Worm (Caenorhabditis elegans): ENCODE measurements around the gene taap-1.

Gene taap-1

DNA sequence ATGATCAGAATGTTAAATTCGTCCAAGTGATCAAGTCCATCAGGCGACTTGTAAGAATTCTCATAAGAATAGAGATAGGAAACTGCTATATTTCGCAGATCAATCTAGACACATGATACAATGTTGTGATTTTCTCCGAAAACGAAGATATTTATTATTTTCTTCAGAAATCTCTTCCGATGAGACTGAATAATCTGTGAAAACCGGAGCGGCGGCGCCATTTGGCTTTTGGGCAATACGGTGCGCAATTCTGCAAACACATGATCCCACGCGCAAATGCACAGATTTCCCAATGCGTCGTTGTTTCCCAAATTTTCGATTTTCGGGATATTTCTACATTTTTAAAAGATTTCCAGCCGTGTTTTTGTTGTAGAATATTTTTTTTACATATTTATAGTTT lies 41.5 kb downstream of the taap-1 start:
- TF ChIP-seq nhr-25 (tag; optimal IDR thresholded peaks at IDR 0.05) (peak; percentile 27), ZK546.5 (tag; optimal IDR thresholded peaks at IDR 0.05) (no peak), lin-15B (tag; optimal IDR thresholded peaks at IDR 0.05) (peak; percentile 17), hmg-11 (tag; optimal IDR thresholded peaks at IDR 0.05) (peak; percentile 78), ceh-28 (tag; optimal IDR thresholded peaks at IDR 0.05) (no peak), snpc-4 (tag; optimal IDR thresholded peaks at IDR 0.05) (peak; percentile 73), nfya-1 (tag; optimal IDR thresholded peaks at IDR 0.05; ENCODE audit: insufficient read depth) (peak; percentile 66), R02D3.7 (tag; optimal IDR thresholded peaks at IDR 0.05) (peak; percentile 7), nhr-76 (tag; optimal IDR thresholded peaks at IDR 0.05) (no peak), nhr-43 (tag; optimal IDR thresholded peaks at IDR 0.05; ENCODE audit: poor library complexity, severe bottlenecking) (peak; percentile 78), elt-2 (tag; optimal IDR thresholded peaks at IDR 0.05) (peak; percentile 19), ztf-11 (tag; optimal IDR thresholded peaks at IDR 0.05) (no peak), nhr-23 (tag; optimal IDR thresholded peaks at IDR 0.05) (peak; percentile 53), jun-1 (tag; optimal IDR thresholded peaks at IDR 0.05) (no peak), lin-39 (tag; optimal IDR thresholded peaks at IDR 0.05) (peak; percentile 52)

DNA sequence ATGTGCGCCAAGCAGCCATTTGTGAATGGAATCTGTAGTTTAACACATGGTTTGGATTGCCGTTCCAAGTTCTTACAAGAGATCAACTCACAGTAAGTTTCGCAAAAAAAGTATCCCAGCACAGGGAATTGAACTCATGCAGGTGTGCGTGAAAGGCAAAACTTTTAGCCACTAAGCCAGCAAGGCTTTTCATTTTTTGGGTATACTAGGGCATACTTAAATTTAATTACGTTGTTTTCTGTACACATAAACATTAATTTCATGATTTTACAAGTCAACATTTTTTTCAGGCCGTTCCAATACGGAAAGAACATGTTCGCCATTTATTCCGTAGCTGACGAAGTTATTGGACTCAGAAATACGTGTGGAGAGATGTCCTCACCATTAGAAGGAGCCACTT lies 42.2 kb downstream of the taap-1 start:
- no peak for TF ChIP-seq mdl-1 (tag; optimal IDR thresholded peaks at IDR 0.05)
- no peak for TF ChIP-seq ceh-9 (tag; optimal IDR thresholded peaks at IDR 0.05)
- no peak for TF ChIP-seq sea-2 (GFP tag; optimal IDR thresholded peaks at IDR 0.05)
- TF ChIP-seq nhr-43 (tag; optimal IDR thresholded peaks at IDR 0.05; ENCODE audit: poor library complexity, severe bottlenecking): peak; percentile 33
- peak; percentile 6 for TF ChIP-seq nhr-23 (tag; optimal IDR thresholded peaks at IDR 0.05)
- no peak for TF ChIP-seq lsy-12 (tag; optimal IDR thresholded peaks at IDR 0.05)
- TF ChIP-seq fkh-10 (GFP tag; optimal IDR thresholded peaks at IDR 0.05): no peak
- no peak for TF ChIP-seq snpc-4 (tag; optimal IDR thresholded peaks at IDR 0.05)
- no peak for TF ChIP-seq nhr-77 (tag; optimal IDR thresholded peaks at IDR 0.05)
- TF ChIP-seq nhr-76 (tag; optimal IDR thresholded peaks at IDR 0.05): no peak
- peak; percentile 18 for TF ChIP-seq tbx-2 (tag; optimal IDR thresholded peaks at IDR 0.05)
- TF ChIP-seq nhr-11 (tag; optimal IDR thresholded peaks at IDR 0.05): no peak
- TF ChIP-seq nhr-25 (tag; optimal IDR thresholded peaks at IDR 0.05): no peak
- no peak for TF ChIP-seq unc-39 (tag; optimal IDR thresholded peaks at IDR 0.05)

DNA sequence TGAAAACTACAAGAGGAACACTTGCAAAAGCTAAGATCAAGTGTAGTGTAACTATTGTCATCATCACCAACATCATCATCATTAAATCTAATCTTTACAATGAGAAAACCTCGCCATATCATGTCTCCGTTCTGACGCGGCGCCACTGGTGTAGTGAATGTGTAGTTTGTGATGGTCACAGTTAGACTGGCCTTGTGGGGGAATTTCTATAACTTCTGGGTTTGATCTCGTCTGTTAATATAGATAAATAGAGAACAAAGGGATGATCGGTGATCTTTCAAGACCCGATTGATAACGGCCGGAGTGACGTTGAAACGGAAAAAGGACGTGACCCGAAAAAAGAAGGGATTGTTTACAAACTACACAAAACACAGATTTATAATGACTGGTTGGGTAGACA lies 42.9 kb downstream of the taap-1 start:
- no peak for TF ChIP-seq ztf-4 (tag; optimal IDR thresholded peaks at IDR 0.05)
- TF ChIP-seq ceh-28 (tag; optimal IDR thresholded peaks at IDR 0.05): peak; percentile 44
- TF ChIP-seq unc-62 (GFP tag; optimal IDR thresholded peaks at IDR 0.05): peak; percentile 21
- TF ChIP-seq elt-1 (tag; optimal IDR thresholded peaks at IDR 0.05): peak; percentile 62
- peak; percentile 31 to 79 (median 77) for TF ChIP-seq elt-3 (tag; optimal IDR thresholded peaks at IDR 0.05)
- peak; percentile 90 for TF ChIP-seq nhr-23 (tag; optimal IDR thresholded peaks at IDR 0.05)
- TF ChIP-seq mdl-1 (tag; optimal IDR thresholded peaks at IDR 0.05): peak; percentile 37
- peak; percentile 58 for TF ChIP-seq ama-1 (optimal IDR thresholded peaks at IDR 0.05)
- no peak for TF ChIP-seq nhr-77 (tag; optimal IDR thresholded peaks at IDR 0.05)
- no peak for TF ChIP-seq zag-1 (tag; optimal IDR thresholded peaks at IDR 0.05)
- TF ChIP-seq nhr-43 (tag; optimal IDR thresholded peaks at IDR 0.05; ENCODE audit: poor library complexity, severe bottlenecking): peak; percentile 88
- TF ChIP-seq nhr-76 (tag; optimal IDR thresholded peaks at IDR 0.05): peak; percentile 28
- TF ChIP-seq nhr-25 (tag; optimal IDR thresholded peaks at IDR 0.05): peak; percentile 83

DNA sequence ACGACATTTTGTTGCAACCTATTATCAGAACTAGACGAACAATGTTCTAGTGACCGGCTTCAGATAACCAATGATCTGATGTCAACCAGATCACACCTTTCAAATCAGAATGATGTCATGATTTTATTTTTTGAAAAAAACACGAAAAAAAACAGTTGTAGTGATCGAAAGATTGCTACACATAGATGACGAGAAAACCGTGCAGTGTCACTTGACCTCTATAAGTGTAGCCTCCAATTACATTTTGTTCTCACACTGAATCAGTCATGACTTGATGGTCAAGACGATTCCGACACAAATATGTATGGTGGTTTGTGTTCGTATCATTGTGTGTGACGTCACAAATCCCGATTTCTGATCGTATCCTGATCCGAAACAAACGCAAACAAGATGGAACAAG lies 43.6 kb downstream of the taap-1 start:
- TF ChIP-seq nhr-25 (tag; optimal IDR thresholded peaks at IDR 0.05) (peak; percentile 74), nhr-43 (tag; optimal IDR thresholded peaks at IDR 0.05; ENCODE audit: poor library complexity, severe bottlenecking) (peak; percentile 51), R02D3.7 (tag; optimal IDR thresholded peaks at IDR 0.05) (no peak), nhr-23 (tag; optimal IDR thresholded peaks at IDR 0.05) (peak; percentile 50), elt-3 (tag; optimal IDR thresholded peaks at IDR 0.05) (peak in 1 of 3 experiments; percentile 41), lsy-12 (tag; optimal IDR thresholded peaks at IDR 0.05) (no peak), mml-1 (tag; optimal IDR thresholded peaks at IDR 0.05) (no peak)

DNA sequence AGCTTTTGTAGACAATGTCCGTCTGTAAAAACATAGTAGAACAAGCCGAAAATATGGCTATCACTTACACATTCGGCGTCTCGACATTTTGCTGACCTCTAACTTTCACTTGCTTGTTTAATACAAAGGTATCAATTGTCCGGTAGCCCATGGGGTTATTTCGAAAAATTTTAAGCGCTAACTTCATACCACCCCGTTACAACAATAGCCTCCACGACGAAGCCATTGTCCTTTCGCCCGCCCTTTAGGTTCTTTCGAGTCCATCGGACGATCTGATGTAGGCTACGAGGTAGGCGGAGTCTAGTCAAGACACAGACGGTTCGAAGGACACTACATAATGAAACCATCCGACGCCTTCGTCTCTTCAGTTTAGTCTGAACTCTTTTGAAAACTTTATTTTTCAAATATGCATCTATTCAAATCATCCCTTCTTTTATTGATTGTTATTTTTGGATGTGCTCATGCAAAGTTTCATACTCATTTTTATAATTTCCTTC lies 44.8 kb downstream of the taap-1 start, which contains the start of gene lips-10:
Gene lips-10 (plus strand): TSS at position 378 of the 497 bp plus-strand sequence.
- peak; percentile 21 for TF ChIP-seq nhr-23 (tag; optimal IDR thresholded peaks at IDR 0.05)
- no peak for TF ChIP-seq pqm-1 (tag; optimal IDR thresholded peaks at IDR 0.05)
- peak; percentile 80 for TF ChIP-seq nhr-25 (tag; optimal IDR thresholded peaks at IDR 0.05)
